Worm (Caenorhabditis elegans) whole organism, early embryonic: Measurements from ENCODE around the gene H37A05.2.

Experiments used
- B0310.2 ChIP-seq: sonication (generic microtip); optimal IDR thresholded peaks from 2 replicates; lab custom pipeline; 2016; ENCODE audit warnings: mild to moderate bottlenecking, missing genetic modification characterization, missing compliant biosample characterization
- ama-1 ChIP-seq: fragments of 150-350 bp; optimal IDR thresholded peaks from 2 replicates; lab custom pipeline; 2014
- ets-7 ChIP-seq: sonication (generic microtip); optimal IDR thresholded peaks from 2 replicates; lab custom pipeline; 2016; ENCODE audit warnings: missing genotype, missing genetic modification characterization, missing compliant biosample characterization
- flt-1 ChIP-seq: fragments of 200-800 bp; sonication (Bioruptor generic); IDR thresholded peaks from 2 replicates; pipeline ENCODE4 v1.3.6; 2022; ENCODE audit warnings: missing genetic modification characterization, missing compliant biosample characterization
- hmbx-1 ChIP-seq: sonication (generic microtip); optimal IDR thresholded peaks from 2 replicates; lab custom pipeline; 2016; ENCODE audit warnings: mild to moderate bottlenecking, missing genetic modification characterization, missing compliant biosample characterization
- hnd-1 ChIP-seq: sonication (generic microtip); optimal IDR thresholded peaks from 2 replicates; lab custom pipeline; 2016; ENCODE audit warnings: missing genetic modification characterization, missing compliant biosample characterization
- pes-1 ChIP-seq: fragments of 200-800 bp; sonication (Bioruptor generic); IDR thresholded peaks from 2 replicates; pipeline ENCODE4 v1.3.6; 2022; ENCODE audit warnings: missing genetic modification reagents, missing genetic modification characterization, missing compliant biosample characterization
- scrt-1 ChIP-seq: fragments of 200-800 bp; sonication (Bioruptor generic); IDR thresholded peaks from 2 replicates; pipeline ENCODE4 v1.3.6; 2022; ENCODE audit warnings: missing genetic modification characterization, missing compliant biosample characterization
- sea-1 ChIP-seq: fragments of 200-800 bp; sonication (Bioruptor generic); conservative IDR thresholded peaks from 2 replicates; pipeline ENCODE4 v1.3.6; 2022; ENCODE audit warnings: missing genetic modification characterization, missing compliant biosample characterization
- tbx-11 ChIP-seq: fragments of 200-800 bp; sonication (Bioruptor generic); IDR thresholded peaks from 2 replicates; pipeline ENCODE4 v1.3.6; 2022; ENCODE audit warnings: missing genetic modification characterization, missing compliant biosample characterization
- tbx-37 ChIP-seq: fragments of 200-800 bp; sonication (Bioruptor generic); conservative IDR thresholded peaks from 2 replicates; pipeline ENCODE4 v1.3.6; 2022; ENCODE audit warnings: missing genetic modification reagents, missing genetic modification characterization, missing compliant biosample characterization
- tra-4 ChIP-seq: sonication (generic microtip); optimal IDR thresholded peaks from 2 replicates; lab custom pipeline; 2017; ENCODE audit warnings: missing genetic modification characterization, missing compliant biosample characterization

ce11 chrV:13660115-13660514 is 26.1 kb upstream of the H37A05.2 start:
- TF ChIP-seq B0310.2 (tag; lab: Kevin White, UChicago) (no peak), flt-1 (GFP tag; lab: Robert Waterston, UW) (no peak), tbx-37 (GFP tag; lab: Robert Waterston, UW) (no peak), hmbx-1 (tag; lab: Kevin White, UChicago) (no peak), ama-1 (lab: Kevin White, UChicago) (no peak), pes-1 (GFP tag; lab: Robert Waterston, UW) (no peak), ets-7 (tag; lab: Kevin White, UChicago) (no peak), tra-4 (tag; lab: Kevin White, UChicago) (no peak), scrt-1 (no peak), hnd-1 (tag; lab: Kevin White, UChicago) (no peak), tbx-11 (no peak), sea-1 (GFP tag; lab: Robert Waterston, UW) (no peak)
